Worm (Caenorhabditis elegans): ENCODE results near the gene nurf-1.

The nurf-1 gene

ce11 chrII:14404266-14404665 lies 13.8 kb downstream of the nurf-1 start:
- TF ChIP-seq hlh-30 (tag; optimal IDR thresholded peaks at IDR 0.05; ENCODE audit: insufficient read depth) (peak; percentile 79), ceh-20 (GFP tag; IDR thresholded peaks at IDR 0.05) (no peak), F49E8.2 (tag; optimal IDR thresholded peaks at IDR 0.05; ENCODE audit: borderline replicate concordance) (no peak), nhr-28 (tag; optimal IDR thresholded peaks at IDR 0.05) (peak; percentile 6), Y75B8A.6 (GFP tag; IDR thresholded peaks at IDR 0.05) (no peak), mdl-1 (tag; optimal IDR thresholded peaks at IDR 0.05) (peak in 1 of 2 experiments; percentile 70), php-3 (GFP tag; IDR thresholded peaks at IDR 0.05) (no peak), dpl-1 (GFP tag; optimal IDR thresholded peaks at IDR 0.05) (no peak), vab-7 (GFP tag; IDR thresholded peaks at IDR 0.05) (no peak), spr-1 (tag; optimal IDR thresholded peaks at IDR 0.05) (no peak), nhr-6 (tag; optimal IDR thresholded peaks at IDR 0.05) (peak; percentile 82), nhr-77 (tag; optimal IDR thresholded peaks at IDR 0.05) (peak; percentile 80), hlh-11 (tag; optimal IDR thresholded peaks at IDR 0.05) (peak; percentile 26), mes-2 (tag; optimal IDR thresholded peaks at IDR 0.05; ENCODE audit: poor library complexity, severe bottlenecking) (peak; percentile 49), unc-62 (GFP tag; optimal IDR thresholded peaks at IDR 0.05 in 1 of 2) (no peak), unc-62 (tag; optimal IDR thresholded peaks at IDR 0.05) (no peak), mep-1 (tag; optimal IDR thresholded peaks at IDR 0.05) (peak; percentile 63), dve-1 (tag; optimal IDR thresholded peaks at IDR 0.05; ENCODE audit: insufficient read depth) (peak; percentile 80), daf-19 (GFP tag; conservative IDR thresholded peaks at IDR 0.05) (no peak), mdt-29 (GFP tag; IDR thresholded peaks at IDR 0.05) (no peak), F26F4.8 (GFP tag; conservative IDR thresholded peaks at IDR 0.05) (no peak), lin-38 (GFP tag; IDR thresholded peaks at IDR 0.05) (no peak), D1046.2 (GFP tag; IDR thresholded peaks at IDR 0.05) (no peak), aha-1 (tag) (peak; percentile 98), zip-2 (tag; optimal IDR thresholded peaks at IDR 0.05) (no peak), sdz-12 (GFP tag; optimal IDR thresholded peaks at IDR 0.05) (no peak), madf-9 (GFP tag; conservative IDR thresholded peaks at IDR 0.05) (no peak), nhr-11 (tag; optimal IDR thresholded peaks at IDR 0.05) (no peak), ZK337.2 (GFP tag; IDR thresholded peaks at IDR 0.05) (no peak), ZK546.5 (tag; optimal IDR thresholded peaks at IDR 0.05) (no peak), lsy-2 (tag; optimal IDR thresholded peaks at IDR 0.05) (peak in 1 of 2 experiments; percentile 52), fos-1 (tag; optimal IDR thresholded peaks at IDR 0.05) (no peak), pha-4 (GFP tag; IDR thresholded peaks at IDR 0.05) (peak; percentile 19; the same call in 1 of the 2 replicates), pha-4 (tag; optimal IDR thresholded peaks at IDR 0.05) (peak; percentile 74), dmd-8 (GFP tag; IDR thresholded peaks at IDR 0.05) (no peak), ama-1 (optimal IDR thresholded peaks at IDR 0.05) (no peak), mxl-2 (GFP tag; conservative IDR thresholded peaks at IDR 0.05) (no peak), dmd-9 (GFP tag; IDR thresholded peaks at IDR 0.05) (no peak), lim-7 (GFP tag; IDR thresholded peaks at IDR 0.05) (no peak), ceh-28 (tag; optimal IDR thresholded peaks at IDR 0.05) (no peak), nhr-102 (tag; optimal IDR thresholded peaks at IDR 0.05) (no peak), hif-1 (tag; optimal IDR thresholded peaks at IDR 0.05) (peak in 1 of 2 experiments; percentile 46), duxl-1 (tag; optimal IDR thresholded peaks at IDR 0.05; ENCODE audit: poor library complexity) (no peak), T26A8.4 (GFP tag; IDR thresholded peaks at IDR 0.05) (no peak), nhr-111 (GFP tag; optimal IDR thresholded peaks at IDR 0.05) (no peak), daf-12 (tag; optimal IDR thresholded peaks at IDR 0.05) (no peak), Y5F2A.4 (GFP tag; optimal IDR thresholded peaks at IDR 0.05) (no peak), pqm-1 (tag; optimal IDR thresholded peaks at IDR 0.05) (peak; percentile 33), egl-27 (tag; optimal IDR thresholded peaks at IDR 0.05) (no peak), daf-16 (GFP tag; optimal IDR thresholded peaks at IDR 0.05) (no peak), daf-16 (tag; optimal IDR thresholded peaks at IDR 0.05) (peak; percentile 92), F37D6.2 (tag; optimal IDR thresholded peaks at IDR 0.05) (no peak)
